2 fruit fly cellular contexts compared by ENCODE assay signal in genomic region chr3R:12371671-12372070, dm6.
TF ChIP-seq lines count a peak whose summit lies in the region.

Gene GstD2 (plus strand): TSS chr3R:12371971.

- no peak for TF ChIP-seq CTCF in whole organism, embryonic (GFP tag; optimal IDR thresholded peaks at IDR 0.05; lab: Kevin White, UChicago)

TF ChIP-seq in whole organism, embryonic, 481 proteins besides CTCF, POLR2A, EP300 and RAD21:
- TF ChIP-seq CG17186 (GFP tag; optimal IDR thresholded peaks at IDR 0.05; lab: Kevin White, UChicago) = no peak
- peak; percentile 30; the same call in 1 of the 3 replicates for TF ChIP-seq H15 (GFP tag; IDR thresholded peaks at IDR 0.05; lab: Robert Waterston, UW)
- peak; percentile 15 for TF ChIP-seq Ets65A (GFP tag; lab: Kevin White, UChicago)
- peak; percentile 28 for TF ChIP-seq exex (tag; optimal IDR thresholded peaks at IDR 0.05; lab: Kevin White, UChicago)

TF ChIP-seq in whole organism, prepupa, 60 proteins besides CTCF, POLR2A, EP300 and RAD21:
- TF ChIP-seq Eip78C (GFP tag; lab: Kevin White, UChicago) (peak; percentile 7), lz (GFP tag; optimal IDR thresholded peaks at IDR 0.05; lab: Kevin White, UChicago) (no peak)
TF ChIP-seq in whole organism, prepupa: peak in this region for 1.
